Worm (Caenorhabditis elegans) whole organism, midembryonic: Measurements from ENCODE around the gene ugt-33.
A peak's percentile ranks its signal among the peaks of the same experiment; 100 is the strongest.

Source experiments
- T22C8.4 ChIP-seq: fragments of 200-800 bp; sonication (Bioruptor generic); IDR thresholded peaks from 2 replicates; pipeline ENCODE4 v1.3.6; 2022; ENCODE audit warnings: missing genetic modification characterization, missing compliant biosample characterization
- cog-1 ChIP-seq: sonication (generic microtip); optimal IDR thresholded peaks from 2 replicates; lab custom pipeline; 2016; ENCODE audit warnings: missing genetic modification characterization, missing compliant biosample characterization
- flt-1 ChIP-seq: fragments of 200-800 bp; sonication (Bioruptor generic); IDR thresholded peaks from 2 replicates; pipeline ENCODE4 v1.3.6; 2022; ENCODE audit warnings: missing genetic modification characterization, missing compliant biosample characterization
- klf-2 ChIP-seq: fragments of 200-800 bp; sonication (Bioruptor generic); conservative IDR thresholded peaks from 2 replicates; pipeline ENCODE4 v1.3.6; 2022; ENCODE audit warnings: missing genetic modification reagents, missing genetic modification characterization, missing compliant biosample characterization
- med-1 ChIP-seq: sonication (generic microtip); optimal IDR thresholded peaks from 2 replicates; lab custom pipeline; 2017; ENCODE audit warnings: missing genetic modification characterization, mild to moderate bottlenecking, missing compliant biosample characterization, antibody characterized with exemption, missing genetic modification reagents; ENCODE audit not compliant: insufficient read depth
- ref-1 ChIP-seq: fragments of 200-800 bp; sonication (Bioruptor generic); conservative IDR thresholded peaks from 2 replicates; pipeline ENCODE4 v1.3.6; 2022; ENCODE audit warnings: missing genetic modification reagents, missing genetic modification characterization, missing compliant biosample characterization
- tab-1 ChIP-seq: fragments of 200-800 bp; sonication (Bioruptor generic); IDR thresholded peaks from 2 replicates; pipeline ENCODE4 v1.3.6; 2022; ENCODE audit warnings: missing genetic modification characterization, missing compliant biosample characterization
- ztf-23 ChIP-seq: fragments of 200-800 bp; sonication (Bioruptor generic); IDR thresholded peaks from 2 replicates; pipeline ENCODE4 v1.3.6; 2022; ENCODE audit warnings: missing genetic modification reagents, missing genetic modification characterization, missing compliant biosample characterization
- ztf-29 ChIP-seq: fragments of 200-800 bp; sonication (Bioruptor generic); IDR thresholded peaks from 2 replicates; pipeline ENCODE4 v1.3.6; 2022; ENCODE audit warnings: missing genetic modification reagents, missing genetic modification characterization, missing compliant biosample characterization

ugt-33 gene

DNA sequence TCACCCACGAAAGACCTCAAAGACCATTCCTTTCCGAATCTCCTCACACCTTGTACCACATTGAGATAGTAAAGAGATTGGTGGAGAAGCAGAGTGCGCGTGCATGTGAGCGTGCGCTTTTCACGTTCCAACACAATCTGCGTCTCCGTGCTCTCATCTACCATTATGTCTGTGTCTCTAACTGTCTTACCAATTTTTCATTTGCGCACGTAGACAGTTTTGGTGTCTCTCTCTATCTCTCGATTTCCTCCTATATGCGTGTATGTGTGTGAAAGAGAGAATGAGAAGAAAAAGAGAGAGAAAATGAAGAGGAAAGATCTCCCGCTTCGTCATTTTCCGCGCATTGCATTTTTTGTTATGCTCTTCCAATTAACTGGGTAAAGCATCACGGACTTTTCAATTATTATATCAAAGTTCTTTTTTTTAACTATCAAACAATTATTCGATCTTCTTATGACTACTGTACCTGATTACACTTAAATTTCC lies 26.6 kb upstream of the ugt-33 start:
- TF ChIP-seq flt-1 (GFP tag; lab: Robert Waterston, UW) (peak; percentile 72), ztf-23 (GFP tag; lab: Robert Waterston, UW) (0 out of 2 replicates have a peak, but pooled peaks have one; percentile 50), T22C8.4 (no peak), ztf-29 (peak; percentile 38; the same call in 1 of the 2 replicates), klf-2 (no peak), ref-1 (GFP tag; lab: Robert Waterston, UW) (no peak), tab-1 (no peak), cog-1 (tag; lab: Kevin White, UChicago) (peak; percentile 93)

DNA sequence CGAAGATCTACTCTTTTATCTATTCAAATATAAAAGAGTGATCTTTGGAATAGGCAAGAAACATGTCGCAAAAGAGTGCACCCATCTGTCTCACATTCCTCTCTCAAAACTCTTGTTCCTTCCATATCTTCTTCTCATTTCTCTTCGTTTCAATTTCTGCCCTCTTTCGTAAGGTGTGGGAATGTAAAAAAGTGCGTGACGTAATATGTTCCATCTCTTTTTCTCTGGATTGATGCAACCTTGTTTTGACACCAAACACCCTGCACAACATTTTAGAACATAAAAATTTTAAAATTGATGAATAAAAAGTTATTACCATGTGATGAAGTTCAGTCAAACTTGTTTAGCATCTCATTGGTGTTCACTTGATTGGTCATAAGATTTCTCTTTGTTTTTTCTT lies 26.1 kb upstream of the ugt-33 start:
- no peak for TF ChIP-seq ztf-23 (GFP tag; lab: Robert Waterston, UW)
- TF ChIP-seq tab-1: no peak
- TF ChIP-seq med-1 (GFP tag; lab: Kevin White, UChicago): no peak
- no peak for TF ChIP-seq flt-1 (GFP tag; lab: Robert Waterston, UW)
- TF ChIP-seq ztf-29: no peak
- no peak for TF ChIP-seq T22C8.4

DNA sequence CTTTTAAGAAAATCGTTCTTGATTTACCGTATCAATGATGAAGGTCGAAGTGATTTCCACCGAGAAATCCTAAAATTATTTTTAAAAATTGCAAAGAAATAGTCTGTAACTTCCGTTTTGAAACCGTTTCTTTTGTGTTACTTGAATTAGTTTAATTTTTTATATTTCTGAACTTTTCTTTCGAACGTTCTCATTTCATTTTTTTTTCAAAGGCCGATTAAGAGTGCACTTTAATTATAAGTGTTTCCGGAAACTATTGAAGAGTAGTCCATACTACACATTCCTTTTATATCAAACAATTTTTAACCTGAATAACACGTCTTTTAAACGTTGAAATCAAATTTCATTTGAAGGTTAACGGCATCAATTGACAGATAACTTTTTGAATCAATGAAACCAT lies 25.6 kb upstream of the ugt-33 start:
- TF ChIP-seq ref-1 (GFP tag; lab: Robert Waterston, UW): no peak
- TF ChIP-seq cog-1 (tag; lab: Kevin White, UChicago): no peak
- TF ChIP-seq med-1 (GFP tag; lab: Kevin White, UChicago): no peak
- no peak for TF ChIP-seq tab-1
- no peak for TF ChIP-seq klf-2
- no peak for TF ChIP-seq flt-1 (GFP tag; lab: Robert Waterston, UW)
- TF ChIP-seq T22C8.4: no peak
- no peak for TF ChIP-seq ztf-29
- no peak for TF ChIP-seq ztf-23 (GFP tag; lab: Robert Waterston, UW)

ce11 chrV:10468190-10468589 lies 25.0 kb upstream of the ugt-33 start, which contains the start of gene egl-9:
Gene egl-9, plus strand, starts transcription at chrV:10468517.
- TF ChIP-seq ztf-23 (GFP tag; lab: Robert Waterston, UW) (no peak), flt-1 (GFP tag; lab: Robert Waterston, UW) (no peak), ztf-29 (no peak), ref-1 (GFP tag; lab: Robert Waterston, UW) (no peak), med-1 (GFP tag; lab: Kevin White, UChicago) (no peak), cog-1 (tag; lab: Kevin White, UChicago) (no peak), tab-1 (no peak), T22C8.4 (no peak), klf-2 (no peak)

DNA sequence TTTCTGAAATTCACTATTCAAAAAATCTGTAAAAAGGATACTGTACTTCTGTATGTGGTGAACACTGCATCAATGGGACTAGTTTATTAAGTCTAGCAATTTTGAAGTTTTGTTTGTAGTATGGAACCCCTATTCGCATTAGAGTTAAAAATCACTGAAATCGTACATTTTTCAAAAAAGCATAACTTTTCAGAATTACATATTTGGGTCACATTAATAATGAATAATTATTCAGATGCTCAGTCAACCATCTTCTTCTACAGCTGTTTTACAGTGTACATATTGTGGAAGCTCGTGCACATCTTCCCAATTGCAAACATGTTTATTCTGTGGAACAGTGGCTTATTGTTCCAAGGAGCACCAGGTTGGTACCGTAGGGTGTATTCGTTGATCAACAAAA lies 24.5 kb upstream of the ugt-33 start:
- no peak for TF ChIP-seq med-1 (GFP tag; lab: Kevin White, UChicago)
- TF ChIP-seq tab-1: no peak
- TF ChIP-seq klf-2: no peak
- TF ChIP-seq T22C8.4: no peak
- TF ChIP-seq ref-1 (GFP tag; lab: Robert Waterston, UW): no peak
- no peak for TF ChIP-seq ztf-29

DNA sequence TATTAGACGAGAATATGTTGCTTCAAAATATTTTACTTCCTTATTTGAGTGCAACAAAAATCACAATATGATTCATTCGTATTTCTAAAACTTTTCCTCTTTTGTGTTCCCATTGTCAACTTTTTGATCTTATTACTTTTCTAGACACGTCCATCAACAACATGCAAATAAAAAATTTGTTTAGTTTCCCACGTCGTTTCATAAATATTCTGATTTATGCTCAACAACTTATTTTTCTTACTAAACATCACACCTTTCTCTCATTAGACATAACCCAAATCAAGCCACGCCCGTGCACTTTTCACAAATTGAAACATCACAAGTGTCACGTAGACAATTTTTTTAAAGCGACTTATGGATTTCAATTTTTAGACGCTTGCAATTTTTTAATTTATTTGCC lies 23.4 kb upstream of the ugt-33 start:
- TF ChIP-seq klf-2: no peak
- no peak for TF ChIP-seq ztf-29
- no peak for TF ChIP-seq tab-1
- no peak for TF ChIP-seq ztf-23 (GFP tag; lab: Robert Waterston, UW)
- TF ChIP-seq ref-1 (GFP tag; lab: Robert Waterston, UW): no peak
- TF ChIP-seq flt-1 (GFP tag; lab: Robert Waterston, UW): no peak
- TF ChIP-seq T22C8.4: no peak
- no peak for TF ChIP-seq med-1 (GFP tag; lab: Kevin White, UChicago)
- TF ChIP-seq cog-1 (tag; lab: Kevin White, UChicago): no peak

DNA sequence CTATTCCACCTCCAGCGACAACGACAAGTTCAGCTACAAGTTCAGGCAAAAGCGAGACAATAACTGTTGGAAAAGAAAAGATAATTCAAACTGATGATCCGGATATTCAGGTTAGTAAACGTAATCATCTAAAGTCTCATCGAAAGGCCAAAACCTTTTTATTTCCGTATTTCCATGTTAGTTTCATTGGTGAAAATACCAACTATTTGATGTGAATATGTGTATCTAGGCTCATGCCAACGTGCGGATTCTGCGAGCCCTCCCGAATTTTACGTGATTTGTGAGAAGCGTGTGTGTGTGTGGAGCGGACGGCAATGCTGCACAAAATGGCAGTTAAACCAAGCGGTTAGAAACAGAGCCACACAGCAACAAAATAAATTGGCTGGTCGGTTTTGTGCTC lies 22.2 kb upstream of the ugt-33 start:
- TF ChIP-seq flt-1 (GFP tag; lab: Robert Waterston, UW) (no peak), ztf-29 (no peak), ztf-23 (GFP tag; lab: Robert Waterston, UW) (no peak), T22C8.4 (no peak), tab-1 (no peak), med-1 (GFP tag; lab: Kevin White, UChicago) (no peak), klf-2 (no peak), cog-1 (tag; lab: Kevin White, UChicago) (no peak), ref-1 (GFP tag; lab: Robert Waterston, UW) (no peak)

- TF ChIP-seq ref-1 (GFP tag; lab: Robert Waterston, UW): no peak
- TF ChIP-seq cog-1 (tag; lab: Kevin White, UChicago): no peak
- TF ChIP-seq ztf-29: no peak
- no peak for TF ChIP-seq T22C8.4
- TF ChIP-seq tab-1: no peak
- TF ChIP-seq ztf-23 (GFP tag; lab: Robert Waterston, UW): no peak
These were observed 20.1 kb upstream of the ugt-33 start for ce11 chrV:10472901-10473774.

DNA sequence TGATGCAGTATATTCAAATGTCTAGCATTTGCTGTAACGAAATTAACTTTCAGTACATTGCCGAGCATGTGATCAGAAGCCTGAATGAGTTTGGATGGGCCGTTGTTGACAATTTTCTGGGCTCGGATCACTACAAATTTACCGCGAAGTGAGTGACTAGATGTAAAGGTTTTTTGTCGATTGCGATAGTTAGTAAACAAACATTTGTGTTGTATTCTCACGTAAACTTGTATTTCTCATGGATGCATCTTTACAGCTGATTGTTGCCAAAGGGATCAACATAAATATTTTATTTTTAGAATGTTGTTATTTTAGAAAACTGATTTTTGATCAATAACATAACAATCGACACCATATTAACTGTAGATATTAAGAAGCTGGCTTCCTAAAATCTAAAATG lies 19.2 kb upstream of the ugt-33 start:
- no peak for TF ChIP-seq flt-1 (GFP tag; lab: Robert Waterston, UW)

DNA sequence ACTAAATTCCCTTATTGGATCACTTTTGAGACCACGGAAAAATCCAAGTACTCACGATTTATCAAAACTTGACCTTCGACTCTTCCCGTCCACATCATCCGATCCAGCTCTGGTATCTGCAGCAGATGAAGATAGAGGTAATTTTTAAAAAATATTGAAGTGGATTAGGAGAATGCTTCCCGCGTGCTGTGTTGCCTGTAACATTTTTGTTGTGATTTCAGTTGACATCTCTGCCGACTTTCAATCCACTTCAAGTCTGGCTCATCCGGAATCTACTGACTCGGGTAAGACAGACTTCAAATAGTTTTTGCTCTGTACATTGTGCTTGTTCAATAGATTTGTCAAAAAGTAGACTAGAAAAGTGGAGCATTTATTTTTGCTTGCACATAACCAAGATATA lies 17.8 kb upstream of the ugt-33 start:
- TF ChIP-seq flt-1 (GFP tag; lab: Robert Waterston, UW): no peak
- no peak for TF ChIP-seq med-1 (GFP tag; lab: Kevin White, UChicago)
- no peak for TF ChIP-seq tab-1
- no peak for TF ChIP-seq cog-1 (tag; lab: Kevin White, UChicago)
- no peak for TF ChIP-seq T22C8.4
- no peak for TF ChIP-seq klf-2
- TF ChIP-seq ztf-23 (GFP tag; lab: Robert Waterston, UW): no peak
- TF ChIP-seq ztf-29: no peak
- no peak for TF ChIP-seq ref-1 (GFP tag; lab: Robert Waterston, UW)
